Worm (Caenorhabditis elegans) whole organism, L3 larva: Measurements from ENCODE around the gene acl-5.

Experiments used
- ceh-16 ChIP-seq: sonication (generic microtip); optimal IDR thresholded peaks from 2 replicates; lab custom pipeline; 2017; ENCODE audit warnings: missing biosample characterization, missing genetic modification characterization
- ceh-9 ChIP-seq: sonication (generic microtip); optimal IDR thresholded peaks from 2 replicates; lab custom pipeline; 2018; ENCODE audit warnings: missing biosample characterization, missing genetic modification characterization
- egl-27 ChIP-seq: sonication (generic microtip); optimal IDR thresholded peaks from 4 replicates; lab custom pipeline; 2017; ENCODE audit warnings: missing biosample characterization, missing genetic modification reagents, missing genetic modification characterization
- egl-5 ChIP-seq: fragments of 150-350 bp; optimal IDR thresholded peaks from 2 replicates; lab custom pipeline; 2017; ENCODE audit warnings: missing biosample characterization, missing genetic modification reagents, missing genetic modification characterization, inconsistent platforms
- elt-2 ChIP-seq: sonication (generic microtip); optimal IDR thresholded peaks from 2 replicates; lab custom pipeline; 2016; ENCODE audit warnings: missing genetic modification reagents, mild to moderate bottlenecking, missing genetic modification characterization, missing compliant biosample characterization
- eor-1 ChIP-seq, 2 experiments: fragments of 150-350 bp; optimal IDR thresholded peaks; 2 replicates each; lab custom pipeline; 2014 to 2018; ENCODE audit warnings: missing biosample characterization in 2 of 2, missing genetic modification characterization in 2 of 2
- fkh-10 ChIP-seq: sonication (generic microtip); optimal IDR thresholded peaks from 2 replicates; lab custom pipeline; 2017; ENCODE audit warnings: missing biosample characterization, missing genetic modification reagents, missing genetic modification characterization
- hmg-11 ChIP-seq: sonication (generic microtip); optimal IDR thresholded peaks from 2 replicates; lab custom pipeline; 2016; ENCODE audit warnings: missing genetic modification characterization, missing compliant biosample characterization
- jun-1 ChIP-seq: fragments of 150-350 bp; optimal IDR thresholded peaks from 2 replicates; lab custom pipeline; 2014; ENCODE audit warnings: missing biosample characterization, missing genetic modification reagents, missing genetic modification characterization
- lsy-12 ChIP-seq: sonication (generic microtip); optimal IDR thresholded peaks from 2 replicates; lab custom pipeline; 2016; ENCODE audit warnings: mild to moderate bottlenecking, missing genetic modification characterization, missing compliant biosample characterization
- nfya-1 ChIP-seq: sonication (generic microtip); optimal IDR thresholded peaks from 2 replicates; lab custom pipeline; 2017; ENCODE audit warnings: missing genetic modification characterization, mild to moderate bottlenecking, missing compliant biosample characterization, antibody characterized with exemption, moderate library complexity; ENCODE audit not compliant: insufficient read depth
- nhr-12 ChIP-seq: fragments of 150-350 bp; optimal IDR thresholded peaks from 2 replicates; lab custom pipeline; 2014; ENCODE audit warnings: missing biosample characterization, missing genetic modification characterization
- nhr-23 ChIP-seq: fragments of 150-350 bp; optimal IDR thresholded peaks from 2 replicates; lab custom pipeline; 2014; ENCODE audit warnings: missing biosample characterization, missing genetic modification reagents, missing genetic modification characterization
- nhr-25 ChIP-seq: sonication (generic microtip); optimal IDR thresholded peaks from 2 replicates; lab custom pipeline; 2017; ENCODE audit warnings: missing biosample characterization, missing genetic modification characterization
- nhr-76 ChIP-seq: fragments of 150-350 bp; sonication (generic microtip); optimal IDR thresholded peaks from 5 replicates; lab custom pipeline; 2014; ENCODE audit warnings: missing biosample characterization, missing genetic modification characterization
- pqm-1 ChIP-seq: fragments of 150-350 bp; optimal IDR thresholded peaks from 2 replicates; lab custom pipeline; 2017; ENCODE audit warnings: missing biosample characterization, missing genetic modification characterization, inconsistent platforms
- snpc-4 ChIP-seq: fragments of 150-350 bp; optimal IDR thresholded peaks from 2 replicates; lab custom pipeline; 2014; ENCODE audit warnings: missing biosample characterization, missing genetic modification characterization
- tbx-2 ChIP-seq: sonication (generic microtip); optimal IDR thresholded peaks from 2 replicates; lab custom pipeline; 2016; ENCODE audit warnings: mild to moderate bottlenecking, missing genetic modification characterization, missing compliant biosample characterization
- unc-39 ChIP-seq: sonication (generic microtip); optimal IDR thresholded peaks from 4 replicates; lab custom pipeline; 2017; ENCODE audit warnings: missing biosample characterization, missing genetic modification characterization
- unc-62 ChIP-seq: fragments of 150-350 bp; sonication (generic microtip); optimal IDR thresholded peaks from 4 replicates; lab custom pipeline; 2014; ENCODE audit warnings: missing biosample characterization, missing genetic modification reagents, missing genetic modification characterization

Gene acl-5

ce11 chrX:10279299-10279698 is 48.0 kb downstream of the acl-5 start, which contains the start of gene slc-9B.1:
Gene slc-9B.1, plus strand, starts transcription at chrX:10279599.
- TF ChIP-seq nhr-76 (tag; lab: Kevin White, UChicago) (no peak), unc-62 (GFP tag; lab: Kevin White, UChicago) (no peak), ceh-16 (tag; lab: Kevin White, UChicago) (no peak), hmg-11 (tag; lab: Kevin White, UChicago) (no peak)
- TF ChIP-seq, all 47 proteins: peak for 0

DNA sequence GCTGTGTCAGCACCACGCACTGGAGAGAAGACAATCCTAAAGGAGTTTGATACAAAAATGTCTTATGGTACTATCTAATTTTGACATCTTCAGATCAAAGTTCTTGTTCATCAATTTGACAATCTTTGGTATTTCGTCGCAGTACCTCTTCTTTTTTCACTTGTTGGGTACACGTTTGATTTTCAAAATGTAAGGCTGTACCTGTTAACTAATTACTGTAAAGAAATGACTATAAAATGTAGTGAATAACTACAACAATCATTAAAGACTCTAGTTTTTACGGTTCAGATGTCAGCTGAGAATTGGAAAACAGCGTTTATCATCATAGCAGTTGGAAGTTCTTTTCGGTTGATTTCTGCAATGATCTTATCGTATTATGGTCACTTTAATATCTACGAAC is 50.1 kb downstream of the acl-5 start:
- TF ChIP-seq tbx-2 (tag; lab: Kevin White, UChicago) (no peak), snpc-4 (tag; lab: Kevin White, UChicago) (no peak), ceh-9 (tag; lab: Kevin White, UChicago) (no peak), nhr-23 (tag; lab: Kevin White, UChicago) (no peak), elt-2 (tag; lab: Kevin White, UChicago) (no peak), unc-62 (GFP tag; lab: Kevin White, UChicago) (no peak), nhr-76 (tag; lab: Kevin White, UChicago) (no peak), jun-1 (tag; lab: Kevin White, UChicago) (no peak), lsy-12 (no peak)
- TF ChIP-seq, all 47 proteins: peak for 0

DNA sequence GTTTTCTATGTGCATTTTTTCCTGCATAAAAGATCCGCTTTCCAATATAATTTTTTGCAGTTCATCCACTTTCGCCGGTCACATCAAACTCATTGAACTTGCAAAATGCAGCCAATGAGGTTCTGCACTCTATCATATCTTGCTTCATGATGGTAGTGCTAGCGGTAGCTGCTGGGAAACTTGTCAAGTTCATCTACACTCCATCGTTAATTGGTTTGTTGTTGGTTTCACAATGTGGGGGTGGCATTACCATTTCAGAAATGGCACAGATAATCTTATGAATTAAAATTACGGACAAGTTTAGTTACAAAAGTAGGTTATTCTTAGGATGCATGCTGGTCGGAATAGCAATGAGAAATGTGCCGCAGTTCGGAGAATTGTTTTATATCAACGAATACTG is 52.8 kb downstream of the acl-5 start:
- TF ChIP-seq nfya-1, result no peak
- TF ChIP-seq fkh-10 (GFP tag; lab: Kevin White, UChicago), result no peak
- no peak for TF ChIP-seq eor-1 (tag; optimal IDR thresholded peaks at IDR 0.05; lab: Kevin White, UChicago)
- no peak for TF ChIP-seq nhr-76 (tag; lab: Kevin White, UChicago)
- TF ChIP-seq pqm-1 (tag; lab: Kevin White, UChicago), result no peak
- TF ChIP-seq ceh-16 (tag; lab: Kevin White, UChicago), result no peak
- no peak for TF ChIP-seq egl-5
- TF ChIP-seq unc-39 (tag; lab: Kevin White, UChicago), result no peak
- no peak for TF ChIP-seq egl-27 (tag; lab: Kevin White, UChicago)
- no peak for TF ChIP-seq nhr-12 (tag; lab: Kevin White, UChicago)
- no peak for TF ChIP-seq nhr-25 (tag; lab: Kevin White, UChicago)
- TF ChIP-seq, all 47 proteins: peak for 0
